Worm (Caenorhabditis elegans): ENCODE data around the gene arrd-16.
A peak's percentile ranks its signal among the peaks of the same experiment; 100 is the strongest.

The arrd-16 gene

DNA sequence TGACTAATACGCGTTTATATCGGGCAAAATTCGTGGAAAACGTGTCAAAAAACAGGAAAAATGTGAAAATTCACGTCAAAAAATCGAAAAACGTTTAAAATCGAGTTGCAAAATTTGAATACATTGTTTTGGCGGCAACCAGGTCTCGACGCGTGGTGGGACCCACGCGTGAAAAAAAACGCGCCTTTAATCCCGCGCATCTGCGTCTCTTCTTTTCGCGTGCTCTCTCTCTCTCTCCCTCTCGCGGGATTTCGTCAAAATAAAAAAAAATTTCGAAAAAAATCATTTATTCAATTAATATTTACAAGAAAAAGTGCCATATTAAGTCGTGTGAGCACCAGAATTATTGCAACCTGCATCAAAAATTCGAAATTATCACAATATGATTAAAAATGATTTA lies 31.2 kb upstream of the arrd-16 start, which contains the start of gene ani-1:
Gene ani-1 (minus strand): TSS at position 61 of the 400 bp plus-strand sequence.
- TF ChIP-seq nfya-1 (tag; optimal IDR thresholded peaks at IDR 0.05; ENCODE audit: insufficient read depth): peak; percentile 83
- TF ChIP-seq nhr-12 (tag; optimal IDR thresholded peaks at IDR 0.05): no peak
- TF ChIP-seq hmg-11 (tag; optimal IDR thresholded peaks at IDR 0.05): peak; percentile 67
- peak; percentile 70 for TF ChIP-seq nhr-23 (tag; optimal IDR thresholded peaks at IDR 0.05)
- peak; percentile 81 for TF ChIP-seq lin-15B (tag; optimal IDR thresholded peaks at IDR 0.05)
- TF ChIP-seq fkh-10 (GFP tag; optimal IDR thresholded peaks at IDR 0.05): peak; percentile 34
- peak; percentile 57 for TF ChIP-seq pha-4 (tag; optimal IDR thresholded peaks at IDR 0.05)
- peak; percentile 90 for TF ChIP-seq ama-1 (optimal IDR thresholded peaks at IDR 0.05)
- peak; percentile 29 for TF ChIP-seq lin-39 (tag; optimal IDR thresholded peaks at IDR 0.05)
- TF ChIP-seq elt-3 (tag; optimal IDR thresholded peaks at IDR 0.05): no peak
- TF ChIP-seq nhr-25 (tag; optimal IDR thresholded peaks at IDR 0.05): peak; percentile 47
- TF ChIP-seq nhr-76 (tag; optimal IDR thresholded peaks at IDR 0.05): no peak
- TF ChIP-seq R02D3.7 (tag; optimal IDR thresholded peaks at IDR 0.05): peak; percentile 10
- no peak for TF ChIP-seq jun-1 (tag; optimal IDR thresholded peaks at IDR 0.05)
- peak; percentile 38 for TF ChIP-seq skn-1 (tag; optimal IDR thresholded peaks at IDR 0.05)
- TF ChIP-seq nhr-43 (tag; optimal IDR thresholded peaks at IDR 0.05; ENCODE audit: poor library complexity, severe bottlenecking): peak; percentile 31

DNA sequence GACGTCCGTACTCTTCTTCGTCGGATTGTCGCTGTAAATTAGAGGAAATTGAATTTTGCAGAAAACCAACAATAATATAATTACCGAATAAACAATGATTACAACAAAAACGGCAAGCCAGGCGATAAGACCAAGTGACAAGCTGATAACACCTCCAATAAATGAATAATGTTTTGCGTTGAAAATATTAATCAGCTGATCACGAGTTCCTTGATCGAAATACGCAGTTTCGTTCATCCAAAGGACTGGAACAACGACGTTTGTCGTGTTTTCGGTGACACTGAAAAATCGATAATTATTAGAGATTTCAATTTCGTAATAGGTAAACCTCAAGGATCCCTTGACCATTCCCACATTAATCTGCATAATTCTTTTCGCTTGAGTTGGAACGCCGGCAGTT lies 30.7 kb upstream of the arrd-16 start:
- TF ChIP-seq ceh-28 (tag; optimal IDR thresholded peaks at IDR 0.05) (peak; percentile 66), elt-2 (tag; optimal IDR thresholded peaks at IDR 0.05) (peak; percentile 81), pqm-1 (tag; optimal IDR thresholded peaks at IDR 0.05) (peak; percentile 68), nhr-11 (tag; optimal IDR thresholded peaks at IDR 0.05) (no peak)

DNA sequence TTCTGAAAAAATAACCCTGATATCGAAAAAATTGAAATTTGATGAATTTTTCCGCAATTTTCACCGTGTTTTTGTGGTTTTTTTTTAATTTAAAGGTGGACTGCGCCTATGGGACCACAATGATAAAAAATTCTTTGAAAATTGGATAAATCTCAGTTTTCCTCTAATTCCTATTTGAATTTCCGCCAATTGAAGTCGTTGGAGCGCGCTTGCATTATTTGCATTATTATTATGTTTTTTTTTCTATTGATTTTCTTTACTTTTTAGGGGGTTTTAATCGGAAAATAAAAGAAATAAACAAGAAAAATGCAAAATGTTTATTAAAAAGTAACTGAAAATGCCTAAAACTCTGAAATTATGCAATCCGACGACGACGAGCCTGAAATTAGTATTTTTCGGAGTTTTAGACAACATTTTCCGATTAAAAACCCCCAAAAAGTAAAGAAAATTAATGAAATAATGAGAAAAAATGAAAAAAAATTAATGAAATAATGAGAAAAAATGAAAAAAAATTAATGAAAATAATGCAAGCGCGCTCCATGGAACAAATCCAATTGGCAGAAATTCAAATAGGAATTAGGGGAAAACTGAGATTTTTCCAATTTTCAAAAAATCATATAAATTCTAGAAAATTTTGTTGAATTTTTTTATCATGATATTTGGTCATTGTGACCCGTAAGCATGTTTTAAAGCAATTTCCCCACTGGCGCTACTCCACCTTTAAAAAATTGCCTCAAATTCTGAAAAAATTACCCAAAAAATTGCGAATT lies 28.7 kb upstream of the arrd-16 start:
- peak; percentile 14 for TF ChIP-seq pha-4 (tag; optimal IDR thresholded peaks at IDR 0.05)
- TF ChIP-seq fkh-10 (GFP tag; optimal IDR thresholded peaks at IDR 0.05): no peak
- peak; percentile 66 for TF ChIP-seq ztf-4 (tag; optimal IDR thresholded peaks at IDR 0.05)

- peak; percentile 53 for TF ChIP-seq lin-15B (tag; optimal IDR thresholded peaks at IDR 0.05)
- no peak for TF ChIP-seq nhr-12 (tag; optimal IDR thresholded peaks at IDR 0.05)
- no peak for TF ChIP-seq ztf-4 (tag; optimal IDR thresholded peaks at IDR 0.05)
- TF ChIP-seq nhr-43 (tag; optimal IDR thresholded peaks at IDR 0.05; ENCODE audit: poor library complexity, severe bottlenecking): no peak
- no peak for TF ChIP-seq nhr-28 (tag; optimal IDR thresholded peaks at IDR 0.05)
- no peak for TF ChIP-seq skn-1 (tag; optimal IDR thresholded peaks at IDR 0.05)
- TF ChIP-seq hmg-11 (tag; optimal IDR thresholded peaks at IDR 0.05): no peak
- no peak for TF ChIP-seq nhr-67 (tag; optimal IDR thresholded peaks at IDR 0.05)
- peak; percentile 56 for TF ChIP-seq egl-5 (tag; optimal IDR thresholded peaks at IDR 0.05)
- TF ChIP-seq fkh-2 (tag; optimal IDR thresholded peaks at IDR 0.05): no peak
- TF ChIP-seq nfya-1 (tag; optimal IDR thresholded peaks at IDR 0.05; ENCODE audit: insufficient read depth): peak; percentile 47
- no peak for TF ChIP-seq ceh-9 (tag; optimal IDR thresholded peaks at IDR 0.05)
- TF ChIP-seq elt-1 (tag; optimal IDR thresholded peaks at IDR 0.05): no peak
- TF ChIP-seq ZK546.5 (tag; optimal IDR thresholded peaks at IDR 0.05): no peak
- TF ChIP-seq ceh-16 (tag; optimal IDR thresholded peaks at IDR 0.05): no peak
- TF ChIP-seq jun-1 (tag; optimal IDR thresholded peaks at IDR 0.05): no peak
- peak; percentile 40 for TF ChIP-seq elt-2 (tag; optimal IDR thresholded peaks at IDR 0.05)
- no peak for TF ChIP-seq egl-27 (tag; optimal IDR thresholded peaks at IDR 0.05)
- TF ChIP-seq daf-12 (tag; optimal IDR thresholded peaks at IDR 0.05): no peak
- TF ChIP-seq fos-1 (tag; optimal IDR thresholded peaks at IDR 0.05): no peak
- no peak for TF ChIP-seq nhr-77 (tag; optimal IDR thresholded peaks at IDR 0.05)
- no peak for TF ChIP-seq aly-2 (tag; optimal IDR thresholded peaks at IDR 0.05)
- no peak for TF ChIP-seq eor-1 (tag; optimal IDR thresholded peaks at IDR 0.05)
- TF ChIP-seq mdl-1 (tag; optimal IDR thresholded peaks at IDR 0.05): no peak
- TF ChIP-seq zag-1 (tag; optimal IDR thresholded peaks at IDR 0.05): no peak
- no peak for TF ChIP-seq ceh-82 (tag; optimal IDR thresholded peaks at IDR 0.05)
- TF ChIP-seq R02D3.7 (tag; optimal IDR thresholded peaks at IDR 0.05): no peak
- TF ChIP-seq snpc-4 (tag; optimal IDR thresholded peaks at IDR 0.05): peak; percentile 1
- peak; percentile 90 for TF ChIP-seq pha-4 (tag; optimal IDR thresholded peaks at IDR 0.05)
- no peak for TF ChIP-seq lsy-12 (tag; optimal IDR thresholded peaks at IDR 0.05)
- TF ChIP-seq elt-3 (tag; optimal IDR thresholded peaks at IDR 0.05): no peak
- TF ChIP-seq sea-2 (GFP tag; optimal IDR thresholded peaks at IDR 0.05): no peak
- peak; percentile 8 for TF ChIP-seq nhr-23 (tag; optimal IDR thresholded peaks at IDR 0.05)
- peak; percentile 57 for TF ChIP-seq nhr-11 (tag; optimal IDR thresholded peaks at IDR 0.05)
- no peak for TF ChIP-seq ama-1 (optimal IDR thresholded peaks at IDR 0.05)
- no peak for TF ChIP-seq tbx-2 (tag; optimal IDR thresholded peaks at IDR 0.05)
These were observed 27.5 kb upstream of the arrd-16 start, which contains the start of the genes scav-3 and Y49E10.21 for ce11 chrIII:12456801-12457647. Gene scav-3 (minus strand): TSS chrIII:12456850. Gene Y49E10.21 (plus strand): TSS chrIII:12457597.

Data from whole organism, L3 larva.